Worm (Caenorhabditis elegans): ENCODE results near the gene F29B9.12.

DNA sequence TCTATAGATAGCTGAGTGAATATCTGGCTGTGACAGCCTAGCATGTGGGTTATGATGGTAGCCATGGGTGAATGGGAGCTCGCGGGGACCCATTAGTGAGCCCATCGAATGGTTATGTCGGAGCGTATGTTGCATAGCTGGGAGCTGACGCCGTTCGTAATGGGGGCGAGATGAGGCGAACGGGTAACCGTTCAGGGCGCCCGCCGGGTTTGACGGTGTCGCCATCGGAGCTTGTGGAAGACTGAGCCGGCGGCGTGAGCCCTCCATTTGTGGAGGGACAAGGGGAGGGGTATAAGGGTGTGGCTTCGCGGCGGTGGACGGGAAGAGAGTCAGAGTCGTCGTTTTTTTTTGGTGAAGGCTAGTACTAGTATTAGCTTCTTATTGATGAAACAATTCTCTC is 45.5 kb upstream of the F29B9.12 start:
- TF ChIP-seq him-1 (tag; optimal IDR thresholded peaks at IDR 0.05) (no peak), W03F9.2 (tag; optimal IDR thresholded peaks at IDR 0.05) (no peak)

All from whole organism, L4/young adult.